Fruit fly (Drosophila melanogaster) whole organism, wandering third instar larva: ENCODE measurements around the gene CG10646.
A peak's percentile ranks its signal among the peaks of the same experiment; 100 is the strongest.

Experiments used
- Abd-B ChIP-seq: fragments of >200 bp; optimal IDR thresholded peaks from 2 replicates; lab custom pipeline; 2017; ENCODE audit warnings: missing biosample characterization, missing genetic modification characterization
- CG32264 ChIP-seq: fragments of 200-800 bp; sonication (Bioruptor generic); optimal IDR thresholded peaks from 2 replicates; lab custom pipeline; 2016; ENCODE audit warnings: missing biosample characterization, missing genetic modification characterization
- CG9705 ChIP-seq: fragments of 200-800 bp; sonication (Bioruptor generic); optimal IDR thresholded peaks from 2 replicates; lab custom pipeline; 2018; ENCODE audit warnings: missing biosample characterization, mild to moderate bottlenecking, missing genetic modification characterization
- CrebA ChIP-seq: fragments of 200-800 bp; sonication (Bioruptor generic); optimal IDR thresholded peaks from 2 replicates; lab custom pipeline; 2016; ENCODE audit warnings: missing biosample characterization, mild to moderate bottlenecking, missing genetic modification characterization, borderline replicate concordance
- Dfd ChIP-seq: fragments of >200 bp; optimal IDR thresholded peaks from 2 replicates; lab custom pipeline; 2017; ENCODE audit warnings: missing biosample characterization, missing genetic modification characterization
- Dif ChIP-seq: fragments of 200-275, 200-300 bp; sonication (Bioruptor generic); optimal IDR thresholded peaks from 2 replicates; lab custom pipeline; 2018; ENCODE audit warnings: missing biosample characterization, missing genetic modification characterization; ENCODE audit not compliant: partially characterized antibody
- GATAd ChIP-seq: sonication (Bioruptor generic); optimal IDR thresholded peaks from 2 replicates; lab custom pipeline; 2016; ENCODE audit warnings: missing biosample characterization, missing genetic modification characterization
- HLH106 ChIP-seq: fragments of 200-800 bp; optimal IDR thresholded peaks from 3 replicates; lab custom pipeline; 2019; ENCODE audit warnings: missing biosample characterization, mild to moderate bottlenecking, missing genetic modification characterization, moderate library complexity
- Hnf4 ChIP-seq: fragments of 200-800 bp; sonication (Bioruptor generic); optimal IDR thresholded peaks from 2 replicates; lab custom pipeline; 2016; ENCODE audit warnings: missing biosample characterization, mild to moderate bottlenecking, missing genetic modification characterization
- Hr78 ChIP-seq: fragments of >200 bp; optimal IDR thresholded peaks from 2 replicates; lab custom pipeline; 2017; ENCODE audit warnings: missing biosample characterization, missing genetic modification characterization
- Hr83 ChIP-seq: fragments of 200-300 bp; sonication (Bioruptor generic); optimal IDR thresholded peaks from 2 replicates; lab custom pipeline; 2016; ENCODE audit warnings: missing biosample characterization, mild to moderate bottlenecking, missing genetic modification characterization, moderate library complexity; ENCODE audit not compliant: poor library complexity, severe bottlenecking
- Jra ChIP-seq: sonication (Bioruptor generic); optimal IDR thresholded peaks from 2 replicates; lab custom pipeline; 2016; ENCODE audit warnings: missing biosample characterization, missing genetic modification characterization
- Mio ChIP-seq: sonication (Bioruptor generic); optimal IDR thresholded peaks from 2 replicates; lab custom pipeline; 2016; ENCODE audit warnings: missing biosample characterization, missing genetic modification characterization
- Myc ChIP-seq: fragments of >200 bp; optimal IDR thresholded peaks from 2 replicates; lab custom pipeline; 2017
- N ChIP-seq: fragments of >200 bp; optimal IDR thresholded peaks from 2 replicates; lab custom pipeline; 2018; ENCODE audit warnings: missing biosample characterization, missing external identifiers, missing genetic modification characterization
- OdsH ChIP-seq: fragments of 200-800 bp; sonication (Bioruptor generic); optimal IDR thresholded peaks from 2 replicates; lab custom pipeline; 2016; ENCODE audit warnings: missing biosample characterization, mild to moderate bottlenecking, missing genetic modification characterization
- Rel ChIP-seq, 2 experiments: fragments of 200-800 bp; sonication (Bioruptor generic) in 1 of 2; optimal IDR thresholded peaks; 2 replicates in 1 of 2; 3 replicates in 1 of 2; lab custom pipeline; 2016 to 2019; ENCODE audit warnings: mild to moderate bottlenecking in 2 of 2, missing biosample characterization in 2 of 2, missing genetic modification characterization in 2 of 2, moderate library complexity in 1 of 2
- Sp1 ChIP-seq: fragments of 200-800 bp; sonication (Bioruptor generic); optimal IDR thresholded peaks from 3 replicates; lab custom pipeline; 2019; ENCODE audit warnings: missing biosample characterization, mild to moderate bottlenecking, missing genetic modification characterization, moderate library complexity
- Vsx2 ChIP-seq: fragments of 200-300, 225-300 bp; sonication (Bioruptor generic); optimal IDR thresholded peaks from 2 replicates; lab custom pipeline; 2018; ENCODE audit warnings: missing biosample characterization, missing genetic modification characterization; ENCODE audit not compliant: partially characterized antibody
- br ChIP-seq: fragments of 200-800 bp; sonication (Bioruptor generic); optimal IDR thresholded peaks from 2 replicates; lab custom pipeline; 2016; ENCODE audit warnings: missing biosample characterization, missing genetic modification characterization
- brk ChIP-seq: fragments of 200-800 bp; sonication (Bioruptor generic); optimal IDR thresholded peaks from 2 replicates; lab custom pipeline; 2016; ENCODE audit warnings: missing biosample characterization, mild to moderate bottlenecking, missing genetic modification characterization
- dl ChIP-seq, 2 experiments: fragments of 175-275, 200-275 bp in 1 of 2; fragments of 200-275 bp in 1 of 2; sonication (Bioruptor generic); optimal IDR thresholded peaks; lab custom pipeline; 2018; ENCODE audit warnings: mild to moderate bottlenecking in 2 of 2, missing biosample characterization in 2 of 2, missing genetic modification characterization in 2 of 2, moderate library complexity in 2 of 2; ENCODE audit not compliant: partially characterized antibody in 2 of 2, insufficient read depth in 1 of 2
- dmrt93B ChIP-seq: fragments of 200-800 bp; sonication (Bioruptor generic); optimal IDR thresholded peaks from 2 replicates; lab custom pipeline; 2018; ENCODE audit warnings: missing biosample characterization, mild to moderate bottlenecking, missing genetic modification characterization
- dsf ChIP-seq: sonication (Bioruptor generic); optimal IDR thresholded peaks from 2 replicates; lab custom pipeline; 2016; ENCODE audit warnings: missing biosample characterization, missing genetic modification characterization, borderline replicate concordance
- ey ChIP-seq: fragments of 200-800 bp; sonication (Bioruptor generic); optimal IDR thresholded peaks from 2 replicates; lab custom pipeline; 2016; ENCODE audit warnings: missing biosample characterization, missing genetic modification characterization
- foxo ChIP-seq, 2 experiments: fragments of 200-800 bp; sonication (Bioruptor generic); optimal IDR thresholded peaks; 2 replicates in 1 of 2; 3 replicates in 1 of 2; lab custom pipeline; 2016 to 2017; ENCODE audit warnings: missing biosample characterization in 2 of 2, missing genetic modification characterization in 2 of 2
- fru ChIP-seq: fragments of 200-800 bp; sonication (Bioruptor generic); optimal IDR thresholded peaks from 3 replicates; lab custom pipeline; 2016; ENCODE audit warnings: missing biosample characterization, mild to moderate bottlenecking, missing genetic modification characterization
- h ChIP-seq: fragments of 200-800 bp; sonication (Bioruptor generic); optimal IDR thresholded peaks from 3 replicates; lab custom pipeline; 2016; ENCODE audit warnings: missing biosample characterization, mild to moderate bottlenecking, missing genetic modification characterization
- jim ChIP-seq: fragments of 175-275, 200-325 bp; sonication (Bioruptor generic); optimal IDR thresholded peaks from 2 replicates; lab custom pipeline; 2016; ENCODE audit warnings: missing biosample characterization, mild to moderate bottlenecking, missing genetic modification characterization
- lola ChIP-seq: fragments of >200 bp; optimal IDR thresholded peaks from 2 replicates; lab custom pipeline; 2017; ENCODE audit warnings: missing biosample characterization, missing genetic modification characterization
- pan ChIP-seq: fragments of >200 bp; optimal IDR thresholded peaks from 2 replicates; lab custom pipeline; 2017
- psq ChIP-seq: fragments of 200-800 bp; sonication (Bioruptor generic); optimal IDR thresholded peaks from 3 replicates; lab custom pipeline; 2017; ENCODE audit warnings: missing biosample characterization, mild to moderate bottlenecking, missing genetic modification characterization, moderate library complexity
- rgr ChIP-seq: fragments of 200-800 bp; sonication (Bioruptor generic); optimal IDR thresholded peaks from 3 replicates; lab custom pipeline; 2016; ENCODE audit warnings: missing biosample characterization, mild to moderate bottlenecking, missing genetic modification characterization
- sage ChIP-seq: fragments of 200-800 bp; sonication (Bioruptor generic); optimal IDR thresholded peaks from 2 replicates; lab custom pipeline; 2016; ENCODE audit warnings: missing biosample characterization, mild to moderate bottlenecking, missing genetic modification characterization
- sv ChIP-seq: fragments of 200-800 bp; sonication (Bioruptor generic); optimal IDR thresholded peaks from 3 replicates; lab custom pipeline; 2016; ENCODE audit warnings: missing biosample characterization, missing genetic modification characterization
- tai ChIP-seq: sonication (Bioruptor generic); optimal IDR thresholded peaks from 2 replicates; lab custom pipeline; 2016; ENCODE audit warnings: missing biosample characterization, missing genetic modification characterization
- usp ChIP-seq: fragments of >200 bp; optimal IDR thresholded peaks from 2 replicates; lab custom pipeline; 2017; ENCODE audit warnings: missing biosample characterization, missing genetic modification characterization
- woc ChIP-seq: sonication (Bioruptor generic); optimal IDR thresholded peaks from 2 replicates; lab custom pipeline; 2016; ENCODE audit warnings: missing biosample characterization, mild to moderate bottlenecking, missing genetic modification characterization

Gene CG10646

DNA sequence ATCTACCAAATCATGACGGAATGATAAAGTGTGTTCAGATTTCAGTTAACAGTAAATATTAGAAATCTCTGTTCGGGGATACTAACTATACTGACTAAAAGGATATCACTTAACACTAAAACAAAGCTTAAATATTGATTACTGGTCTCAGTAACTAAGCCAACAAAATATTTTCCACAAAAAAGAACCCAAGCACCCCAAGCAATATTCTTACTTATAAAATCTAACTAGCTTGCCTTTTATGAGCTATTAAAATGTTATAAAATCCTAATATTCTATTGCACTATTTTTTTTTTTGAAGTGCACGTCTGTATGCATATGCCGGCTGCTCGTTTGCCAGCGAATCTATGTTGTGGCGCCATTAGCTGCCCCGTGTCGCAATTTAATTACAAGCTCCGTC, 45.8 kb upstream of the CG10646 start:
- TF ChIP-seq CrebA (no peak), rgr (GFP tag; lab: Kevin White, UChicago) (no peak), usp (GFP tag; lab: Kevin White, UChicago) (no peak), Vsx2 (GFP tag; lab: Kevin White, UChicago) (no peak), lola (GFP tag; lab: Kevin White, UChicago) (no peak), brk (GFP tag; lab: Kevin White, UChicago) (no peak), tai (GFP tag; lab: Kevin White, UChicago) (no peak), pan (lab: Kevin White, UChicago) (no peak), fru (GFP tag; lab: Kevin White, UChicago) (no peak), psq (GFP tag; lab: Kevin White, UChicago) (no peak)

DNA sequence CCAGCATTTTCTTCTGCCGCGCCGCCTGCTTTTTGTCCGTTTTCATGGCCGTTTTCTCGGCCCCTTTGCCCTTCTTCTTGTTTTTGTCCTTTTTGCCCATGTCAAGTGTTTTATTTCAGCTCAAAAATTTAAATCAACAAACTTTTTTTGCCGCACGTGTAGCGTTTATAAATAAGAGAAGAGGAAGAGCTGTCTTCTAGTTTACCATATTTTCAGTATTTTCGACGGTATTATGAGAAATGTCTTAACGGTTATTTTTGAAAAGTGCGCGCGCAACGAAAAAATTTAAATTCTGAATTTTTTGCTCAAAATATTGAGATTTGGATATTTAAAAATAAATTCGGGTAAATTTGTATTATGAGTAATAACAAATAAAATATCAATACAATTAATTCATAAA, 33.4 kb upstream of the CG10646 start, which contains the start of gene CG4069:
CG4069 (minus strand) TSS at position 193 of the 400 bp plus-strand sequence.
- TF ChIP-seq tai (GFP tag; lab: Kevin White, UChicago) (no peak), Myc (peak; percentile 31), sage (GFP tag; lab: Kevin White, UChicago) (no peak), woc (GFP tag; lab: Kevin White, UChicago) (no peak)

DNA sequence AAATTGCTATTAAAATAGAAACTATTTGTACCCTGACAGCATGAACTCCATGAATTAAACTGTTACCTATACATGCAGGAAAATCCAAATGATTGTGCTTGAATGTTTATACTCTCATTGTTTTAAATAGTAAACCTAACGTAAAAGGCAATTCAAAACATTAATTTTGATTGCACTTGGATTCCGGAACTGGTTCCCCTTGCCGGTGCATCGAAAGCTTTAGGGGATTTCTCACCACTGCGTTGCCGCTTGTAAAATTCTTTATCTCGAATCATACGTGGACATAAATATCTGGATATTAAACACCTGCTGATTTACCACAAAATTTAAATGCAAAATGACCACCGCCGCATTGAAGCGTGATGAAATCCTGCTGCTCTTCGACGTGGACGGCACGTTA, 30.6 kb upstream of the CG10646 start, which contains the start of gene Pmm2:
Pmm2 (plus strand) TSS at position 273 of the 400 bp plus-strand sequence.
- TF ChIP-seq Rel (GFP tag; optimal IDR thresholded peaks at IDR 0.05; lab: Kevin White, UChicago), result no peak
- peak; percentile 2 for TF ChIP-seq Rel (tag; optimal IDR thresholded peaks at IDR 0.05; lab: Kevin White, UChicago)
- no peak for TF ChIP-seq woc (GFP tag; lab: Kevin White, UChicago)

DNA sequence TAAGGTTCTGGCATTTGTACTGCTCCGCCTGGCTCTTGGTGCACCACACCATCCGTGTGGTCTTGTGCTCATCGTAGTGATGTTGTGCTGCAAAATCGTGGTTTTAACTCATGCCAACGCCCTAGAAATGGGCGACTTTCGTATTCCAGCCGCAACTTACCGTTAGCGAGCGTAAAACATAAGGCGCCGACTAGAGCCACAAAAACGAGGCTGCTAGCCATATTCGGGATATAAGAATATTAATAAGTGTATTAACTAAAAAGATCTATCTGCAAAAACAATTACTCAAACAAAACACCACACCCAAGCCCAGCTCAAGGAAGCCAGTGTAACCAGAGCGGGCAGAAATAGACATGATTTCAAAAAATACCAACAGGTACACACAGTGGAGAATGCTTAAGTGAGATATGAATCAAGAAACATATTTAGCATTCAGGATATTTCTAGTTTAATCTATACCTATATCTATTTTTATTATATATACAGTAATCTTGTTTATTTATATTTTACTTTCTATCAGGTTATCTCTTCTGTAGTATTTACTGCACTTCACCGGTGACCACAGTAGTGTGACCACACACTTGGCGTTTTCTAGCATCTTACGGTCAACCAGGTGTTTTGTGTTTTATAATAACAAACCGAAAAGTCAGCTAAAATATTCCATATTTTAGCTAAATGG, 29.8 kb upstream of the CG10646 start, which contains the start of the genes Tsf2 and CG34242:
Tsf2 (minus strand) TSS at position 333 of the 679 bp plus-strand sequence.
CG34242 (plus strand) TSS at position 605 of the 679 bp plus-strand sequence.
- TF ChIP-seq dsf (GFP tag; lab: Kevin White, UChicago) (no peak), fru (GFP tag; lab: Kevin White, UChicago) (peak; percentile 63), Mio (no peak), Hr78 (GFP tag; lab: Kevin White, UChicago) (no peak), GATAd (GFP tag; lab: Kevin White, UChicago) (no peak), Myc (peak; percentile 39), psq (GFP tag; lab: Kevin White, UChicago) (no peak), usp (GFP tag; lab: Kevin White, UChicago) (no peak), dl (GFP tag; optimal IDR thresholded peaks at IDR 0.05; lab: Kevin White, UChicago; ENCODE audit: insufficient read depth in 1 of 2, partially characterized antibody in 2 of 2) (no peak), brk (GFP tag; lab: Kevin White, UChicago) (no peak), rgr (GFP tag; lab: Kevin White, UChicago) (peak; percentile 23), jim (no peak), Jra (GFP tag; lab: Kevin White, UChicago) (no peak), Hr83 (GFP tag; lab: Kevin White, UChicago) (no peak), Sp1 (peak; percentile 4), N (GFP tag; lab: Kevin White, UChicago) (no peak), pan (lab: Kevin White, UChicago) (no peak), woc (GFP tag; lab: Kevin White, UChicago) (peak; percentile 46), br (GFP tag; lab: Kevin White, UChicago) (no peak), lola (GFP tag; lab: Kevin White, UChicago) (no peak), OdsH (GFP tag; lab: Kevin White, UChicago) (no peak), Rel (GFP tag; optimal IDR thresholded peaks at IDR 0.05; lab: Kevin White, UChicago) (no peak), Rel (tag; optimal IDR thresholded peaks at IDR 0.05; lab: Kevin White, UChicago) (peak; percentile 80), Abd-B (GFP tag; lab: Kevin White, UChicago) (no peak), Hnf4 (GFP tag; lab: Kevin White, UChicago) (no peak), foxo (GFP tag; optimal IDR thresholded peaks at IDR 0.05; lab: Kevin White, UChicago) (peak in 1 of 2 experiments; percentile 75), CG9705 (GFP tag; lab: Kevin White, UChicago) (peak; percentile 28), ey (GFP tag; lab: Kevin White, UChicago) (no peak), sage (GFP tag; lab: Kevin White, UChicago) (peak; percentile 56), Vsx2 (GFP tag; lab: Kevin White, UChicago) (no peak), CrebA (no peak), tai (GFP tag; lab: Kevin White, UChicago) (no peak), Dif (GFP tag; lab: Kevin White, UChicago) (no peak), Dfd (no peak), CG32264 (GFP tag; lab: Kevin White, UChicago) (no peak), HLH106 (tag; lab: Kevin White, UChicago) (peak; percentile 94), sv (peak; percentile 16), dmrt93B (GFP tag; lab: Kevin White, UChicago) (peak; percentile 81), h (no peak)
